Worm (Caenorhabditis elegans) whole organism, L4 larva: ENCODE results near the gene sra-28.

Source experiments
- F26F4.8 ChIP-seq: fragments of 200-800 bp; sonication (Bioruptor generic); conservative IDR thresholded peaks from 2 replicates; pipeline ENCODE4 v1.3.6; 2022; ENCODE audit warnings: missing genetic modification characterization, missing compliant biosample characterization
- F37D6.2 ChIP-seq: sonication (generic microtip); optimal IDR thresholded peaks from 2 replicates; lab custom pipeline; 2016; ENCODE audit warnings: mild to moderate bottlenecking, missing genetic modification characterization, missing compliant biosample characterization
- ZK337.2 ChIP-seq: fragments of 200-800 bp; sonication (Bioruptor generic); IDR thresholded peaks from 2 replicates; pipeline ENCODE4 v1.3.6; 2022; ENCODE audit warnings: missing genetic modification reagents, missing genetic modification characterization, missing compliant biosample characterization
- ZK546.5 ChIP-seq, 2 experiments: sonication (generic microtip); optimal IDR thresholded peaks; 2 replicates each; lab custom pipeline; 2017; ENCODE audit warnings: missing biosample characterization in 2 of 2, missing genetic modification characterization in 2 of 2
- aha-1 ChIP-seq: fragments of 150-350 bp; peaks from one replicate; lab custom pipeline; 2014; ENCODE audit warnings: missing biosample characterization, missing genetic modification characterization
- aly-2 ChIP-seq: sonication (generic microtip); optimal IDR thresholded peaks from 2 replicates; lab custom pipeline; 2018; ENCODE audit warnings: missing biosample characterization, missing genetic modification characterization
- ama-1 ChIP-seq: fragments of 150-350 bp; optimal IDR thresholded peaks from 2 replicates; lab custom pipeline; 2014; ENCODE audit warnings: inconsistent platforms, mixed read lengths
- arid-1 ChIP-seq: fragments of 200-800 bp; sonication (Bioruptor generic); conservative IDR thresholded peaks from 2 replicates; pipeline ENCODE4 v1.3.6; 2022; ENCODE audit warnings: missing genetic modification reagents, missing genetic modification characterization, missing compliant biosample characterization
- attf-4 ChIP-seq: sonication (generic microtip); optimal IDR thresholded peaks from 3 replicates; lab custom pipeline; 2017; ENCODE audit warnings: missing biosample characterization, missing genetic modification characterization
- ceh-20 ChIP-seq: fragments of 200-800 bp; sonication (Bioruptor generic); IDR thresholded peaks from 2 replicates; pipeline ENCODE4 v1.3.6; 2022; ENCODE audit warnings: missing genetic modification reagents, missing genetic modification characterization, missing compliant biosample characterization
- ceh-28 ChIP-seq: fragments of 150-350 bp; optimal IDR thresholded peaks from 2 replicates; lab custom pipeline; 2014; ENCODE audit warnings: missing biosample characterization, missing genetic modification reagents, missing genetic modification characterization
- ceh-32 ChIP-seq: sonication (generic microtip); optimal IDR thresholded peaks from 2 replicates; lab custom pipeline; 2016; ENCODE audit warnings: mild to moderate bottlenecking, missing genetic modification characterization, missing compliant biosample characterization; ENCODE audit not compliant: poor library complexity
- ceh-62 ChIP-seq: sonication (generic microtip); optimal IDR thresholded peaks from 2 replicates; lab custom pipeline; 2017; ENCODE audit warnings: missing biosample characterization, missing genetic modification characterization
- ceh-82 ChIP-seq: sonication (generic microtip); optimal IDR thresholded peaks from 2 replicates; lab custom pipeline; 2017; ENCODE audit warnings: missing biosample characterization, missing genetic modification characterization
- cey-2 ChIP-seq: sonication (generic microtip); optimal IDR thresholded peaks from 3 replicates; lab custom pipeline; 2017; ENCODE audit warnings: missing genetic modification characterization, mild to moderate bottlenecking, missing compliant biosample characterization, antibody characterized with exemption, borderline replicate concordance; ENCODE audit not compliant: insufficient read depth
- daf-12 ChIP-seq: fragments of 150-350 bp; optimal IDR thresholded peaks from 2 replicates; lab custom pipeline; 2014; ENCODE audit warnings: missing biosample characterization, missing genetic modification reagents, missing genetic modification characterization
- daf-19 ChIP-seq: fragments of 200-800 bp; sonication (Bioruptor generic); conservative IDR thresholded peaks from 2 replicates; pipeline ENCODE4 v1.3.6; 2022; ENCODE audit warnings: missing genetic modification characterization, missing compliant biosample characterization
- dmd-6 ChIP-seq: fragments of 200-800 bp; sonication (Bioruptor generic); IDR thresholded peaks from 2 replicates; pipeline ENCODE4 v1.3.6; 2022; ENCODE audit warnings: missing genetic modification reagents, missing genetic modification characterization, missing compliant biosample characterization
- dpl-1 ChIP-seq: fragments of 150-350 bp; optimal IDR thresholded peaks from 2 replicates; lab custom pipeline; 2014; ENCODE audit warnings: missing biosample characterization, missing genetic modification reagents, missing genetic modification characterization
- egl-27 ChIP-seq: sonication (generic microtip); optimal IDR thresholded peaks from 3 replicates; lab custom pipeline; 2017; ENCODE audit warnings: missing biosample characterization, missing genetic modification reagents, missing genetic modification characterization
- fos-1 ChIP-seq: fragments of 150-350 bp; optimal IDR thresholded peaks from 2 replicates; lab custom pipeline; 2014; ENCODE audit warnings: missing biosample characterization, missing genetic modification characterization
- hlh-30 ChIP-seq: sonication (generic microtip); optimal IDR thresholded peaks from 2 replicates; lab custom pipeline; 2017; ENCODE audit warnings: antibody characterized with exemption, mild to moderate bottlenecking, missing genetic modification characterization, missing compliant biosample characterization; ENCODE audit not compliant: insufficient read depth
- hmg-1.1 ChIP-seq: fragments of 200-800 bp; sonication (Bioruptor generic); IDR thresholded peaks from 2 replicates; pipeline ENCODE4 v1.3.6; 2022; ENCODE audit warnings: missing genetic modification reagents, missing genetic modification characterization, missing compliant biosample characterization
- lim-7 ChIP-seq: fragments of 200-800 bp; sonication (Bioruptor generic); IDR thresholded peaks from 2 replicates; pipeline ENCODE4 v1.3.6; 2022; ENCODE audit warnings: missing genetic modification characterization, missing compliant biosample characterization
- lin-13 ChIP-seq: fragments of 150-350 bp; optimal IDR thresholded peaks from 2 replicates; lab custom pipeline; 2014; ENCODE audit warnings: missing biosample characterization, missing genetic modification reagents, missing genetic modification characterization
- lin-29 ChIP-seq: fragments of 200-800 bp; sonication (Bioruptor generic); IDR thresholded peaks from 2 replicates; pipeline ENCODE4 v1.3.6; 2022; ENCODE audit warnings: missing genetic modification reagents, missing genetic modification characterization, missing compliant biosample characterization
- lin-38 ChIP-seq: fragments of 200-800 bp; sonication (Bioruptor generic); IDR thresholded peaks from 2 replicates; pipeline ENCODE4 v1.3.6; 2022; ENCODE audit warnings: missing genetic modification reagents, missing genetic modification characterization, missing compliant biosample characterization
- lir-3 ChIP-seq: sonication (generic microtip); optimal IDR thresholded peaks from 2 replicates; lab custom pipeline; 2016; ENCODE audit warnings: mild to moderate bottlenecking, missing genetic modification characterization, missing compliant biosample characterization
- madf-9 ChIP-seq: fragments of 200-800 bp; sonication (Bioruptor generic); conservative IDR thresholded peaks from 2 replicates; pipeline ENCODE4 v1.3.6; 2022; ENCODE audit warnings: missing genetic modification reagents, missing genetic modification characterization, missing compliant biosample characterization
- mdt-29 ChIP-seq: fragments of 200-800 bp; sonication (Bioruptor generic); IDR thresholded peaks from 2 replicates; pipeline ENCODE4 v1.3.6; 2022; ENCODE audit warnings: missing genetic modification reagents, missing genetic modification characterization, missing compliant biosample characterization
- mep-1 ChIP-seq: fragments of 150-350 bp; sonication (generic microtip); optimal IDR thresholded peaks from 3 replicates; lab custom pipeline; 2014; ENCODE audit warnings: missing biosample characterization, missing genetic modification characterization
- mes-2 ChIP-seq: sonication (generic microtip); optimal IDR thresholded peaks from 2 replicates; lab custom pipeline; 2016; ENCODE audit warnings: missing genotype, mild to moderate bottlenecking, missing genetic modification characterization, missing compliant biosample characterization; ENCODE audit not compliant: poor library complexity, severe bottlenecking
- mxl-2 ChIP-seq: fragments of 200-800 bp; sonication (Bioruptor generic); conservative IDR thresholded peaks from 2 replicates; pipeline ENCODE4 v1.3.6; 2022; ENCODE audit warnings: missing genetic modification reagents, missing genetic modification characterization, missing compliant biosample characterization
- nhr-10 ChIP-seq: fragments of 150-350 bp; optimal IDR thresholded peaks from 2 replicates; lab custom pipeline; 2014; ENCODE audit warnings: missing biosample characterization, missing genetic modification characterization
- nhr-11 ChIP-seq: fragments of 150-350 bp; optimal IDR thresholded peaks from 2 replicates; lab custom pipeline; 2014; ENCODE audit warnings: missing biosample characterization, missing genetic modification characterization
- nhr-111 ChIP-seq: fragments of 200-800 bp; sonication (Bioruptor generic); optimal IDR thresholded peaks from 2 replicates; lab custom pipeline; 2018; ENCODE audit warnings: mild to moderate bottlenecking, missing genetic modification characterization, missing compliant biosample characterization
- nhr-28 ChIP-seq: fragments of 150-350 bp; optimal IDR thresholded peaks from 2 replicates; lab custom pipeline; 2014; ENCODE audit warnings: missing biosample characterization, missing genetic modification characterization
- nhr-41 ChIP-seq: fragments of 200-800 bp; sonication (Bioruptor generic); IDR thresholded peaks from 2 replicates; pipeline ENCODE4 v1.3.6; 2022; ENCODE audit warnings: missing genetic modification reagents, missing genetic modification characterization, missing compliant biosample characterization
- nhr-42 ChIP-seq: fragments of 200-800 bp; sonication (Bioruptor generic); IDR thresholded peaks from 2 replicates; pipeline ENCODE4 v1.3.6; 2022; ENCODE audit warnings: missing genetic modification characterization, missing compliant biosample characterization
- nhr-6 ChIP-seq: fragments of 150-350 bp; optimal IDR thresholded peaks from 2 replicates; lab custom pipeline; 2014; ENCODE audit warnings: missing biosample characterization, missing genetic modification characterization
- pha-4 ChIP-seq, 2 experiments: fragments of 150-350 bp in 1 of 2; fragments of 200-800 bp in 1 of 2; sonication (Bioruptor generic) in 1 of 2; IDR thresholded peaks in 1 of 2; optimal IDR thresholded peaks in 1 of 2; 2 replicates each; pipeline versions ENCODE4 v1.3.6 to Lab custom; 2014 to 2022; ENCODE audit warnings: missing genetic modification characterization in 2 of 2, missing genetic modification reagents in 2 of 2, missing biosample characterization in 1 of 2, missing compliant biosample characterization in 1 of 2
- saeg-2 ChIP-seq: fragments of 200-800 bp; sonication (Bioruptor generic); IDR thresholded peaks from 2 replicates; pipeline ENCODE4 v1.3.6; 2022; ENCODE audit warnings: missing genetic modification reagents, missing genetic modification characterization, missing compliant biosample characterization
- sdz-12 ChIP-seq: fragments of 200-800 bp; sonication (Bioruptor generic); optimal IDR thresholded peaks from 2 replicates; lab custom pipeline; 2018; ENCODE audit warnings: mild to moderate bottlenecking, missing genetic modification characterization, missing compliant biosample characterization
- tra-1 ChIP-seq: fragments of 200-800 bp; sonication (Bioruptor generic); IDR thresholded peaks from 2 replicates; pipeline ENCODE4 v1.3.6; 2022; ENCODE audit warnings: missing genetic modification reagents, missing genetic modification characterization, missing compliant biosample characterization
- unc-62 ChIP-seq, 3 experiments: fragments of 150-350 bp in 1 of 3; sonication (generic microtip); optimal IDR thresholded peaks in 2 of 3; peaks in 1 of 3; 1 replicate in 1 of 3; 2 replicates in 2 of 3; lab custom pipeline; 2014 to 2017; ENCODE audit warnings: missing biosample characterization in 3 of 3, missing genetic modification characterization in 3 of 3, missing genetic modification reagents in 3 of 3, missing genotype in 1 of 3
- vab-7 ChIP-seq: fragments of 200-800 bp; sonication (Bioruptor generic); IDR thresholded peaks from 2 replicates; pipeline ENCODE4 v1.3.6; 2022; ENCODE audit warnings: missing genetic modification reagents, missing genetic modification characterization, missing compliant biosample characterization
- zag-1 ChIP-seq: fragments of 150-350 bp; optimal IDR thresholded peaks from 2 replicates; lab custom pipeline; 2014; ENCODE audit warnings: missing biosample characterization, missing genetic modification characterization
- ztf-11 ChIP-seq: fragments of 150-350 bp; optimal IDR thresholded peaks from 2 replicates; lab custom pipeline; 2014; ENCODE audit warnings: missing biosample characterization, missing genetic modification characterization

Gene sra-28

ce11 chrII:6568707-6569106 is 4.9 kb downstream of the sra-28 start, which contains the start of gene sra-27:
TSS of gene sra-27 (plus strand) at chrII:6569007.
- no peak for TF ChIP-seq egl-27 (tag; lab: Kevin White, UChicago)
- TF ChIP-seq ceh-82 (tag; lab: Kevin White, UChicago): no peak
- TF ChIP-seq lin-29: no peak
- TF ChIP-seq ceh-28 (tag; lab: Kevin White, UChicago): no peak
- TF ChIP-seq ZK337.2 (GFP tag; lab: Robert Waterston, UW): no peak
- TF ChIP-seq ztf-11 (tag; lab: Kevin White, UChicago): no peak
- TF ChIP-seq sdz-12 (GFP tag; lab: Kevin White, UChicago): no peak
- TF ChIP-seq daf-19 (GFP tag; lab: Robert Waterston, UW): no peak
- TF ChIP-seq pha-4 (GFP tag; IDR thresholded peaks at IDR 0.05; lab: Robert Waterston, UW): no peak
- no peak for TF ChIP-seq pha-4 (tag; optimal IDR thresholded peaks at IDR 0.05; lab: Kevin White, UChicago)
- TF ChIP-seq nhr-10 (tag; lab: Kevin White, UChicago): no peak
- no peak for TF ChIP-seq mdt-29 (GFP tag; lab: Robert Waterston, UW)
- no peak for TF ChIP-seq nhr-6 (tag; lab: Kevin White, UChicago)
- no peak for TF ChIP-seq nhr-41 (GFP tag; lab: Robert Waterston, UW)
- TF ChIP-seq daf-12: no peak
- TF ChIP-seq tra-1 (GFP tag; lab: Robert Waterston, UW): no peak
- no peak for TF ChIP-seq hlh-30 (tag; lab: Kevin White, UChicago)
- TF ChIP-seq nhr-11 (tag; lab: Kevin White, UChicago): no peak

- TF ChIP-seq zag-1 (tag; lab: Kevin White, UChicago): no peak
- no peak for TF ChIP-seq dpl-1
- no peak for TF ChIP-seq nhr-111 (GFP tag; lab: Kevin White, UChicago)
- TF ChIP-seq mep-1: no peak
- no peak for TF ChIP-seq lir-3 (tag; lab: Kevin White, UChicago)
- TF ChIP-seq ZK546.5 (tag; optimal IDR thresholded peaks at IDR 0.05; lab: Kevin White, UChicago): no peak
- no peak for TF ChIP-seq ceh-20 (GFP tag; lab: Robert Waterston, UW)
- no peak for TF ChIP-seq cey-2 (tag; lab: Kevin White, UChicago)
- TF ChIP-seq vab-7: no peak
- no peak for TF ChIP-seq arid-1 (GFP tag; lab: Robert Waterston, UW)
- TF ChIP-seq lim-7 (GFP tag; lab: Robert Waterston, UW): no peak
- no peak for TF ChIP-seq nhr-11 (tag; lab: Kevin White, UChicago)
- no peak for TF ChIP-seq F26F4.8 (GFP tag; lab: Robert Waterston, UW)
- TF ChIP-seq nhr-10 (tag; lab: Kevin White, UChicago): no peak
- no peak for TF ChIP-seq fos-1 (tag; lab: Kevin White, UChicago)
- TF ChIP-seq mes-2: no peak
- no peak for TF ChIP-seq ceh-62
- TF ChIP-seq aly-2: no peak
- TF ChIP-seq ceh-82 (tag; lab: Kevin White, UChicago): no peak
- TF ChIP-seq, all 104 proteins: peak for 0
These were observed 6.9 kb downstream of the sra-28 start, which contains the start of the genes F18C5.5 and F18C5.9 for ce11 chrII:6566628-6567180. TSS of gene F18C5.5 (minus strand) at chrII:6566728. TSS of gene F18C5.9 (plus strand) at chrII:6567130.

ce11 chrII:6565077-6565476 is 8.5 kb downstream of the sra-28 start, which contains the start of gene mpz-3:
TSS of gene mpz-3 (minus strand) at chrII:6565396.
- no peak for TF ChIP-seq F37D6.2
- no peak for TF ChIP-seq lin-13 (GFP tag; lab: Kevin White, UChicago)
- no peak for TF ChIP-seq arid-1 (GFP tag; lab: Robert Waterston, UW)
- TF ChIP-seq aha-1 (tag; lab: Kevin White, UChicago): peak; percentile 88
- TF ChIP-seq nhr-28 (tag; lab: Kevin White, UChicago): peak; percentile 43
- no peak for TF ChIP-seq F26F4.8 (GFP tag; lab: Robert Waterston, UW)
- TF ChIP-seq dmd-6 (GFP tag; lab: Robert Waterston, UW): no peak; the same call in 1 of the 2 replicates
- TF ChIP-seq lin-38 (GFP tag; lab: Robert Waterston, UW): peak; percentile 69
- peak; percentile 67 for TF ChIP-seq madf-9 (GFP tag; lab: Robert Waterston, UW)
- TF ChIP-seq nhr-10 (tag; lab: Kevin White, UChicago): no peak
- TF ChIP-seq ceh-32 (tag; lab: Kevin White, UChicago): no peak
- no peak for TF ChIP-seq saeg-2 (GFP tag; lab: Robert Waterston, UW)
- no peak; the same call in 1 of the 2 replicates for TF ChIP-seq hmg-1.1 (GFP tag; lab: Robert Waterston, UW)
- 0 out of 2 replicates have a peak, but pooled peaks have one; percentile 24 for TF ChIP-seq mxl-2 (GFP tag; lab: Robert Waterston, UW)
- TF ChIP-seq nhr-42 (GFP tag; lab: Robert Waterston, UW): no peak; the same call in 1 of the 2 replicates
- TF ChIP-seq ama-1 (lab: Kevin White, UChicago): no peak
- no peak for TF ChIP-seq unc-62 (GFP tag; optimal IDR thresholded peaks at IDR 0.05 in 1 of 2; lab: Kevin White, UChicago)
- TF ChIP-seq unc-62 (tag; optimal IDR thresholded peaks at IDR 0.05; lab: Kevin White, UChicago): no peak
- no peak for TF ChIP-seq attf-4 (tag; lab: Kevin White, UChicago)
